Worm (Caenorhabditis elegans) whole organism, mixed stage, embryonic: ENCODE results near the gene F18E3.10.

Experiments
- M03D4.4 ChIP-seq: sonication (generic microtip); optimal IDR thresholded peaks from 2 replicates; lab custom pipeline; 2017; ENCODE audit warnings: mild to moderate bottlenecking, missing genetic modification characterization, missing compliant biosample characterization
- bed-3 ChIP-seq: fragments of 200-800 bp; sonication (Bioruptor generic); optimal IDR thresholded peaks from 3 replicates; lab custom pipeline; 2018; ENCODE audit warnings: mild to moderate bottlenecking, missing genetic modification characterization, moderate library complexity, missing compliant biosample characterization
- blmp-1 ChIP-seq: fragments of 150-350 bp; optimal IDR thresholded peaks from 2 replicates; lab custom pipeline; 2014; ENCODE audit warnings: missing biosample characterization, missing genetic modification characterization
- ceh-43 ChIP-seq: fragments of 200-800 bp; sonication (Bioruptor generic); optimal IDR thresholded peaks from 2 replicates; lab custom pipeline; 2018; ENCODE audit warnings: mild to moderate bottlenecking, missing genetic modification characterization, moderate library complexity, missing compliant biosample characterization
- ceh-83 ChIP-seq: fragments of 200-800 bp; sonication (Bioruptor generic); optimal IDR thresholded peaks from 2 replicates; lab custom pipeline; 2018; ENCODE audit warnings: mild to moderate bottlenecking, missing genetic modification characterization, missing compliant biosample characterization
- ces-1 ChIP-seq: fragments of 150-350 bp; optimal IDR thresholded peaks from 2 replicates; lab custom pipeline; 2014; ENCODE audit warnings: missing biosample characterization, missing genetic modification reagents, missing genetic modification characterization
- cnd-1 ChIP-seq: fragments of 200-800 bp; sonication (Bioruptor generic); optimal IDR thresholded peaks from 2 replicates; lab custom pipeline; 2018; ENCODE audit warnings: mild to moderate bottlenecking, missing genetic modification characterization, missing compliant biosample characterization
- elt-1 ChIP-seq: sonication (generic microtip); optimal IDR thresholded peaks from 2 replicates; lab custom pipeline; 2017; ENCODE audit warnings: missing genetic modification characterization, mild to moderate bottlenecking, missing compliant biosample characterization, antibody characterized with exemption, moderate library complexity, borderline replicate concordance; ENCODE audit not compliant: insufficient read depth
- elt-3 ChIP-seq: fragments of 150-350 bp; optimal IDR thresholded peaks from 2 replicates; lab custom pipeline; 2014; ENCODE audit warnings: missing biosample characterization, missing genetic modification characterization
- flh-1 ChIP-seq: fragments of 200-800 bp; sonication (Bioruptor generic); optimal IDR thresholded peaks from 2 replicates; lab custom pipeline; 2018; ENCODE audit warnings: mild to moderate bottlenecking, missing genetic modification characterization, moderate library complexity, missing compliant biosample characterization
- ham-2 ChIP-seq: fragments of 200-800 bp; sonication (Bioruptor generic); optimal IDR thresholded peaks from 2 replicates; lab custom pipeline; 2018; ENCODE audit warnings: mild to moderate bottlenecking, missing genetic modification characterization, missing compliant biosample characterization
- lin-13 ChIP-seq: fragments of 150-350 bp; optimal IDR thresholded peaks from 2 replicates; lab custom pipeline; 2014; ENCODE audit warnings: missing biosample characterization, missing genetic modification characterization
- lin-32 ChIP-seq: fragments of 200-800 bp; sonication (Bioruptor generic); optimal IDR thresholded peaks from 2 replicates; lab custom pipeline; 2018; ENCODE audit warnings: mild to moderate bottlenecking, missing genetic modification characterization, missing compliant biosample characterization
- lsy-2 ChIP-seq: fragments of 150-350 bp; optimal IDR thresholded peaks from 2 replicates; lab custom pipeline; 2014; ENCODE audit warnings: missing biosample characterization, missing genetic modification characterization
- mep-1 ChIP-seq: fragments of 150-350 bp; optimal IDR thresholded peaks from 2 replicates; lab custom pipeline; 2017; ENCODE audit warnings: missing biosample characterization, missing genetic modification reagents, missing genetic modification characterization, inconsistent platforms
- mls-2 ChIP-seq: sonication (generic microtip); optimal IDR thresholded peaks from 2 replicates; lab custom pipeline; 2016; ENCODE audit warnings: mild to moderate bottlenecking, missing genetic modification characterization, moderate library complexity, missing compliant biosample characterization
- nhr-12 ChIP-seq: fragments of 150-350 bp; optimal IDR thresholded peaks from 2 replicates; lab custom pipeline; 2014; ENCODE audit warnings: missing biosample characterization, missing genetic modification characterization
- nhr-2 ChIP-seq: fragments of 150-350 bp; optimal IDR thresholded peaks from 2 replicates; lab custom pipeline; 2014; ENCODE audit warnings: missing biosample characterization, missing genetic modification characterization
- nhr-237 ChIP-seq: fragments of 150-350 bp; optimal IDR thresholded peaks from 2 replicates; lab custom pipeline; 2014; ENCODE audit warnings: missing biosample characterization, missing genetic modification characterization
- nhr-28 ChIP-seq: fragments of 150-350 bp; optimal IDR thresholded peaks from 2 replicates; lab custom pipeline; 2014; ENCODE audit warnings: missing biosample characterization, missing genetic modification characterization
- nhr-76 ChIP-seq: sonication (generic microtip); optimal IDR thresholded peaks from 2 replicates; lab custom pipeline; 2017; ENCODE audit warnings: missing biosample characterization, missing genetic modification characterization
- pha-4 ChIP-seq: fragments of 150-350 bp; optimal IDR thresholded peaks from 2 replicates; lab custom pipeline; 2018; ENCODE audit warnings: missing biosample characterization, missing genetic modification reagents, missing genetic modification characterization
- sem-2 ChIP-seq: fragments of 200-800 bp; sonication (Bioruptor generic); optimal IDR thresholded peaks from 2 replicates; lab custom pipeline; 2018; ENCODE audit warnings: mild to moderate bottlenecking, missing genetic modification characterization, missing compliant biosample characterization
- snpc-4 ChIP-seq: fragments of 150-350 bp; optimal IDR thresholded peaks from 2 replicates; lab custom pipeline; 2014; ENCODE audit warnings: missing biosample characterization, missing genetic modification characterization
- sptf-1 ChIP-seq: sonication (generic microtip); optimal IDR thresholded peaks from 2 replicates; lab custom pipeline; 2017; ENCODE audit warnings: mild to moderate bottlenecking, missing genetic modification characterization, moderate library complexity, missing compliant biosample characterization
- tbx-8 ChIP-seq: fragments of 200-800 bp; sonication (Bioruptor generic); optimal IDR thresholded peaks from 2 replicates; lab custom pipeline; 2018; ENCODE audit warnings: mild to moderate bottlenecking, missing genetic modification characterization, moderate library complexity, missing compliant biosample characterization
- unc-120 ChIP-seq: sonication (generic microtip); optimal IDR thresholded peaks from 2 replicates; lab custom pipeline; 2017; ENCODE audit warnings: missing genetic modification characterization, missing compliant biosample characterization; ENCODE audit not compliant: poor library complexity, severe bottlenecking
- unc-39 ChIP-seq: fragments of 150-350 bp; optimal IDR thresholded peaks from 2 replicates; lab custom pipeline; 2014; ENCODE audit warnings: missing biosample characterization, missing genetic modification characterization
- unc-62 ChIP-seq: fragments of 150-350 bp; optimal IDR thresholded peaks from 2 replicates; lab custom pipeline; 2014; ENCODE audit warnings: missing biosample characterization, missing genetic modification reagents, missing genetic modification characterization
- zip-8 ChIP-seq: fragments of 150-350 bp; optimal IDR thresholded peaks from 2 replicates; lab custom pipeline; 2014; ENCODE audit warnings: missing biosample characterization, missing genetic modification characterization
- ztf-11 ChIP-seq: fragments of 150-350 bp; optimal IDR thresholded peaks from 2 replicates; lab custom pipeline; 2014; ENCODE audit warnings: missing biosample characterization, missing genetic modification characterization

Gene F18E3.10

DNA sequence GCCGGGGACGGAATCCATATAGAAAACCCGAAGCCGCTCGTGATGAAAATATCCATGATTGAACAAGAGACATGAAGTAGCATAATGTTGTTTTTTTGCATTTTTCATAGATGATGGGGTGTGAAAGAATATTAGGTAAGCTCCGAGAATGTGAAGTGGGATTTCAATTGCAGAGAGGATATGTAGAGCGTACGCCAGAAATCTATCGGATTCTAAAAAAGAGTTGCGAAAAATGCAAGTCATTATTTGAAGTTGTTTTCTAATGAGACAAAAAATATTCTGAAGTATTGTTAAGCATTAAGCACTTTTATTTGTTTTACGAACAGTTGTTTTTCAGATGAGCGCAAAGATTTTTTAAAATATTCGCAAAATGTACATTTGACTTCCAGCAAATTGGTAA, at the start of gene F18E3.10:
TSS of gene F18E3.10 (minus strand) at position 101 of the 400 bp plus-strand sequence.
- TF ChIP-seq bed-3 (GFP tag; lab: Kevin White, UChicago) (no peak), cnd-1 (tag; lab: Kevin White, UChicago) (no peak), unc-120 (tag; lab: Kevin White, UChicago) (no peak), nhr-12 (tag; lab: Kevin White, UChicago) (no peak), ham-2 (no peak), tbx-8 (no peak), elt-3 (tag; lab: Kevin White, UChicago) (no peak), flh-1 (GFP tag; lab: Kevin White, UChicago) (no peak), ceh-83 (GFP tag; lab: Kevin White, UChicago) (no peak), ces-1 (GFP tag; lab: Kevin White, UChicago) (no peak)
- TF ChIP-seq, all 35 proteins: peak for 0

DNA sequence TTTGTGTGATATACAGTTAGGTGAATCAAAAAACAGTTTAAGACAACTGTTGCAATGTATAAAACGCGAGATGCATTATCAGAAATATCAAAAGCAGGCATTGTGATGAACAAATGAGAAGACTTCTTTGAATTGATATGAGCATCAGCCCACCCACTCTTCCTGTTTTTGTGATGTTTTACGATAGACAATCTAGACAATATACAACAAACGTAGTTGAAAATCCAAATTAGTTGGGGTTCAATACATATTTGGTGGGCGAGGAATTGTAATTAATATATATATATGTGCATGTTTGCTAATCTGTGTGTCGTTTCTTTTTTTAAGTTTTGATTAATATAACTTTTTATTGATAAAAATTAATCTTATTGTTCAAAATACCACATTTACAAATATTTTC, 48.6 kb upstream of the F18E3.10 start, which contains the start of gene str-28:
TSS of gene str-28 (minus strand) at position 101 of the 400 bp plus-strand sequence.
- TF ChIP-seq nhr-237 (tag; lab: Kevin White, UChicago): no peak
- TF ChIP-seq ztf-11: no peak
- no peak for TF ChIP-seq tbx-8
- TF ChIP-seq nhr-28: no peak
- TF ChIP-seq elt-1 (tag; lab: Kevin White, UChicago): no peak
- no peak for TF ChIP-seq blmp-1
- TF ChIP-seq lin-13: no peak

DNA sequence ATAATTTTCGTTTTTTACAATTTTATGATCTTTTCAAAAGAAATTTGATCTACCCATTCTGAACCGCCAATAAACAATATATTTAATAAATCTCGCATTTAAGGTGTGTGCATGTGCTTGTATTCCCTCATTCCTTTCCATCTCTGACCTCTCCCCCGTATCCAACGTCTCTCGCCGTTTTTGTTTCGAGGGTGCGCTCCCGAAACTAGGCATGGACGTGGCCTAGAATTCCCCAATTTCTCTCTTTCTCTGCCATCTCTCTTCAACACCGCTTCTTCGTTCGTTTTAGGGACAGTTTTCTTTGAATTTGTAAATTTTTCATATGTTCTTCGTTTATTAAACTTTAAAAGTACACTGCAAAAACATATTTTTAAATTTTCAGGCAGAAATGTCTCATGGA, 41.3 kb upstream of the F18E3.10 start, which contains the start of gene F25E5.1:
TSS of gene F25E5.1 (plus strand) at position 376 of the 400 bp plus-strand sequence.
- no peak for TF ChIP-seq elt-1 (tag; lab: Kevin White, UChicago)
- TF ChIP-seq unc-120 (tag; lab: Kevin White, UChicago): peak; percentile 98
- TF ChIP-seq ztf-11: no peak
- no peak for TF ChIP-seq ceh-43 (GFP tag; lab: Kevin White, UChicago)
- no peak for TF ChIP-seq ham-2
- TF ChIP-seq lin-13: peak; percentile 54
- no peak for TF ChIP-seq elt-3 (tag; lab: Kevin White, UChicago)
- no peak for TF ChIP-seq tbx-8
- no peak for TF ChIP-seq blmp-1
- peak; percentile 45 for TF ChIP-seq sptf-1
- TF ChIP-seq sem-2 (GFP tag; lab: Kevin White, UChicago): no peak
- peak; percentile 37 for TF ChIP-seq M03D4.4 (tag; lab: Kevin White, UChicago)
- TF ChIP-seq mls-2: no peak
- TF ChIP-seq unc-39 (tag; lab: Kevin White, UChicago): no peak
- no peak for TF ChIP-seq nhr-28
- peak; percentile 58 for TF ChIP-seq lsy-2 (tag; lab: Kevin White, UChicago)
- TF ChIP-seq bed-3 (GFP tag; lab: Kevin White, UChicago): no peak
- TF ChIP-seq pha-4 (tag; lab: Kevin White, UChicago): peak; percentile 44
- no peak for TF ChIP-seq ces-1 (GFP tag; lab: Kevin White, UChicago)
- TF ChIP-seq mep-1 (tag; lab: Kevin White, UChicago): peak; percentile 59
- no peak for TF ChIP-seq flh-1 (GFP tag; lab: Kevin White, UChicago)
- TF ChIP-seq lin-32 (GFP tag; lab: Kevin White, UChicago): no peak
- TF ChIP-seq snpc-4: no peak
- TF ChIP-seq unc-62 (GFP tag; lab: Kevin White, UChicago): no peak
- no peak for TF ChIP-seq nhr-12 (tag; lab: Kevin White, UChicago)
- TF ChIP-seq nhr-237 (tag; lab: Kevin White, UChicago): peak; percentile 31
- no peak for TF ChIP-seq nhr-2 (tag; lab: Kevin White, UChicago)

DNA sequence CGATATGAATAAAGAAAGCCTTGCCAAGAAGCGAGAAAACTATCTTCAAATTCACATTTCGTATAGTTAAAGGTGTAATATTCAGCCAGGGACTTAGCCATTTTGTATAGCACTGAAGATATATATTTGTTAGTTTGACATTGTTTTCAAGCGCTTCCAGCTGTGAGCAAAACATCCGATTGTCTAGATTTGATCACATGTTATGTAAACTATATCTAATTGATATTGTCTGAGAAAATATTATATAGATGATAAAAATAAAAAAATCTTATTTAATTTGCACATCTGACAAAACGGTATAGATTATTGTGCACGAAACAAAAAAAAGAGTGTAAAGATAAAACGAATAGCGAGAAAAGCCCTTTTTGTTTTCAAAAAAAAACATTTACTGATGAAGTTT, 40.5 kb upstream of the F18E3.10 start, which contains the start of gene srh-89:
TSS of gene srh-89 (minus strand) at position 101 of the 400 bp plus-strand sequence.
- TF ChIP-seq nhr-76 (tag; lab: Kevin White, UChicago): no peak
- TF ChIP-seq ceh-43 (GFP tag; lab: Kevin White, UChicago): no peak
- no peak for TF ChIP-seq bed-3 (GFP tag; lab: Kevin White, UChicago)
- TF ChIP-seq pha-4 (tag; lab: Kevin White, UChicago): no peak
- TF ChIP-seq cnd-1 (tag; lab: Kevin White, UChicago): no peak
- no peak for TF ChIP-seq lin-32 (GFP tag; lab: Kevin White, UChicago)
- TF ChIP-seq elt-1 (tag; lab: Kevin White, UChicago): no peak
- TF ChIP-seq zip-8: no peak
- TF ChIP-seq tbx-8: no peak
